Worm (Caenorhabditis elegans) whole organism, L2 larva: ENCODE data around the gene F10E9.5.

Experiments used
- C34F6.9 ChIP-seq: fragments of 150-350 bp; optimal IDR thresholded peaks from 2 replicates; lab custom pipeline; 2014; ENCODE audit warnings: missing biosample characterization, missing genetic modification characterization
- F13H6.1 ChIP-seq: sonication (generic microtip); optimal IDR thresholded peaks from 2 replicates; lab custom pipeline; 2016; ENCODE audit warnings: missing genetic modification characterization, missing compliant biosample characterization
- R02D3.7 ChIP-seq: fragments of 150-350 bp; optimal IDR thresholded peaks from 2 replicates; lab custom pipeline; 2014; ENCODE audit warnings: missing biosample characterization, missing genetic modification characterization
- Y55F3AM.14 ChIP-seq: fragments of 200-800 bp; sonication (Bioruptor generic); optimal IDR thresholded peaks from 2 replicates; lab custom pipeline; 2018; ENCODE audit warnings: mild to moderate bottlenecking, missing genetic modification characterization, missing compliant biosample characterization
- ZK546.5 ChIP-seq: sonication (generic microtip); optimal IDR thresholded peaks from 2 replicates; lab custom pipeline; 2017; ENCODE audit warnings: missing biosample characterization, missing genetic modification characterization
- alr-1 ChIP-seq: fragments of 150-350 bp; optimal IDR thresholded peaks from 2 replicates; lab custom pipeline; 2014; ENCODE audit warnings: missing biosample characterization, missing genetic modification characterization
- aly-2 ChIP-seq: fragments of 150-350 bp; optimal IDR thresholded peaks from 2 replicates; lab custom pipeline; 2014; ENCODE audit warnings: missing biosample characterization, missing genetic modification characterization
- blmp-1 ChIP-seq: sonication (generic microtip); optimal IDR thresholded peaks from 2 replicates; lab custom pipeline; 2017; ENCODE audit warnings: missing genetic modification characterization, mild to moderate bottlenecking, missing compliant biosample characterization, antibody characterized with exemption, moderate library complexity; ENCODE audit not compliant: insufficient read depth
- ceh-16 ChIP-seq: fragments of 150-350 bp; optimal IDR thresholded peaks from 2 replicates; lab custom pipeline; 2014; ENCODE audit warnings: missing biosample characterization, missing genetic modification characterization
- crh-2 ChIP-seq: sonication (generic microtip); optimal IDR thresholded peaks from 2 replicates; lab custom pipeline; 2017; ENCODE audit warnings: missing biosample characterization, missing genetic modification characterization
- elt-3 ChIP-seq: sonication (generic microtip); optimal IDR thresholded peaks from 2 replicates; lab custom pipeline; 2017; ENCODE audit warnings: missing biosample characterization, missing genetic modification characterization
- lin-11 ChIP-seq: fragments of 150-350 bp; sonication (generic microtip); optimal IDR thresholded peaks from 2 replicates; lab custom pipeline; 2014; ENCODE audit warnings: missing biosample characterization, missing genetic modification characterization, inconsistent platforms, mixed read lengths
- lin-13 ChIP-seq: fragments of 150-350 bp; optimal IDR thresholded peaks from 2 replicates; lab custom pipeline; 2014; ENCODE audit warnings: missing biosample characterization, missing genetic modification reagents, missing genetic modification characterization
- lin-39 ChIP-seq: fragments of 150-350 bp; optimal IDR thresholded peaks from 2 replicates; lab custom pipeline; 2014; ENCODE audit warnings: missing biosample characterization, missing genetic modification reagents, missing genetic modification characterization
- lsy-2 ChIP-seq, 2 experiments: fragments of 150-350 bp in 1 of 2; sonication (generic microtip) in 1 of 2; optimal IDR thresholded peaks; 2 replicates each; lab custom pipeline; 2014 to 2017; ENCODE audit warnings: missing biosample characterization in 2 of 2, missing genetic modification characterization in 2 of 2
- mab-5 ChIP-seq: fragments of 150-350 bp; optimal IDR thresholded peaks from 2 replicates; lab custom pipeline; 2014; ENCODE audit warnings: missing biosample characterization, missing genetic modification characterization
- mbf-1 ChIP-seq: sonication (generic microtip); optimal IDR thresholded peaks from 2 replicates; lab custom pipeline; 2017; ENCODE audit warnings: missing biosample characterization, missing genetic modification characterization
- mdl-1 ChIP-seq, 2 experiments: fragments of 150-350 bp in 1 of 2; sonication (generic microtip) in 1 of 2; optimal IDR thresholded peaks; 2 replicates each; lab custom pipeline; 2017; ENCODE audit warnings: missing biosample characterization in 2 of 2, missing genetic modification characterization in 2 of 2
- nhr-10 ChIP-seq: sonication (generic microtip); optimal IDR thresholded peaks from 2 replicates; lab custom pipeline; 2017; ENCODE audit warnings: missing biosample characterization, missing genetic modification characterization
- nhr-11 ChIP-seq: fragments of 150-350 bp; optimal IDR thresholded peaks from 2 replicates; lab custom pipeline; 2014; ENCODE audit warnings: missing biosample characterization, missing genetic modification characterization
- nhr-21 ChIP-seq: fragments of 150-350 bp; optimal IDR thresholded peaks from 2 replicates; lab custom pipeline; 2014; ENCODE audit warnings: missing biosample characterization, missing genetic modification characterization
- nhr-23 ChIP-seq: fragments of 150-350 bp; optimal IDR thresholded peaks from 2 replicates; lab custom pipeline; 2014; ENCODE audit warnings: missing biosample characterization, missing genetic modification reagents, missing genetic modification characterization
- nhr-25 ChIP-seq: fragments of 150-350 bp; sonication (generic microtip); optimal IDR thresholded peaks from 3 replicates; lab custom pipeline; 2014; ENCODE audit warnings: missing biosample characterization, missing genetic modification characterization
- nhr-6 ChIP-seq: fragments of 150-350 bp; optimal IDR thresholded peaks from 2 replicates; lab custom pipeline; 2014; ENCODE audit warnings: missing biosample characterization, missing genetic modification characterization
- nhr-77 ChIP-seq: fragments of 150-350 bp; optimal IDR thresholded peaks from 2 replicates; lab custom pipeline; 2014; ENCODE audit warnings: missing biosample characterization, missing genetic modification characterization
- peb-1 ChIP-seq: fragments of 150-350 bp; optimal IDR thresholded peaks from 2 replicates; lab custom pipeline; 2014; ENCODE audit warnings: missing biosample characterization, missing genetic modification characterization
- sem-4 ChIP-seq: fragments of 150-350 bp; optimal IDR thresholded peaks from 2 replicates; lab custom pipeline; 2014; ENCODE audit warnings: missing biosample characterization, missing genetic modification reagents, missing genetic modification characterization
- sma-9 ChIP-seq, 2 experiments: fragments of 150-350 bp in 1 of 2; sonication (generic microtip) in 1 of 2; optimal IDR thresholded peaks; 2 replicates each; lab custom pipeline; 2014 to 2016; ENCODE audit warnings: missing genetic modification characterization in 2 of 2, mild to moderate bottlenecking in 1 of 2, missing biosample characterization in 1 of 2, missing compliant biosample characterization in 1 of 2, missing genetic modification reagents in 1 of 2, moderate library complexity in 1 of 2
- unc-39 ChIP-seq: fragments of 150-350 bp; optimal IDR thresholded peaks from 2 replicates; lab custom pipeline; 2014; ENCODE audit warnings: missing biosample characterization, missing genetic modification characterization
- unc-62 ChIP-seq: fragments of 150-350 bp; optimal IDR thresholded peaks from 2 replicates; lab custom pipeline; 2014; ENCODE audit warnings: missing biosample characterization, missing genetic modification reagents, missing genetic modification characterization
- zag-1 ChIP-seq: fragments of 150-350 bp; optimal IDR thresholded peaks from 2 replicates; lab custom pipeline; 2014; ENCODE audit warnings: missing biosample characterization, missing genetic modification characterization
- ztf-1 ChIP-seq: fragments of 200-800 bp; sonication (Bioruptor generic); conservative IDR thresholded peaks from 2 replicates; pipeline ENCODE4 v1.3.6; 2022; ENCODE audit warnings: missing genetic modification characterization, missing compliant biosample characterization
- ztf-4 ChIP-seq: fragments of 150-350 bp; optimal IDR thresholded peaks from 2 replicates; lab custom pipeline; 2014; ENCODE audit warnings: missing biosample characterization, missing genetic modification characterization

The F10E9.5 gene

DNA sequence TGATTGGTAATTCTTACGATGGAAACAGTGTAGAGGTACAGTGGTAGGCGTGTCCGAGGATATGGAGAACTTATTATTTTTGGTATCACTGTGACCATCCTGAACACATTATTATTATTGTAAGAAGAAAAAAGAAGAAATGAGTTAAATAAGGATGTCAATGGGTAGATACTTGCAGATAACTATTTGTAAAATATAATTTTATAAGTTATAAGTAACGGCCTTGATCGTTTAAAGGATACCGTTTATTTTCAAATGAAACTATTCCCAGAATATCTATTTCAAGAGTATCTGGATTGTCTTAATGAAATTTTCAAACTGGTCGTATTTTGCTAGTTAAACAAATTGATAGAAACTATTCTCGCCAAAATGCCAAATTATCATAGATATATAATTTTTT, 12.8 kb downstream of the F10E9.5 start, which contains the start of gene F10E9.10:
Gene F10E9.10, minus strand, starts transcription at position 101 of the 400 bp plus-strand sequence.
- TF ChIP-seq F13H6.1 (no peak), nhr-21 (tag; lab: Kevin White, UChicago) (no peak), aly-2 (tag; lab: Kevin White, UChicago) (no peak), ztf-4 (tag; lab: Kevin White, UChicago) (no peak), nhr-77 (tag; lab: Kevin White, UChicago) (no peak), lsy-2 (tag; optimal IDR thresholded peaks at IDR 0.05; lab: Kevin White, UChicago) (no peak)

DNA sequence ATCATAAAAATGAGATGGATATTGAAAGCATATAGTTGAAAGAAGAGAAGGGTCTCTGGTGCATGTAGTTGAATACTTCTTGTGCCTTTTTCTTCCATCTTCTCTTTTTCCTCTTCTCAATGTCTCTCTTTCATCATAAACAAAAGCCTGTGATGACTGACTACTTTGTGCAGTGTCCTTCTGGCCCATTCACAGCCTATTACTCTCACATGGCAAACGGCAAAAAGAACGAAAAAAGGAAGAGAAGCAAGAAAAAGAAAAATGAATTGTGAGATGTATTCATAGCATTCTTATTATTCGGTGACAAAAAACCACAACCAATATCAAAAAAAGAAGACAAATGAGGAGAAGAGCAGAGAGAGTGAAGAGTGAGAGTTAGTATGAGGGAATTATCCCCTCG, 13.8 kb downstream of the F10E9.5 start:
- peak; percentile 51 for TF ChIP-seq zag-1
- TF ChIP-seq lin-11: no peak
- no peak for TF ChIP-seq ZK546.5 (tag; lab: Kevin White, UChicago)
- no peak for TF ChIP-seq nhr-11 (tag; lab: Kevin White, UChicago)
- no peak for TF ChIP-seq peb-1 (tag; lab: Kevin White, UChicago)
- peak; percentile 7 for TF ChIP-seq crh-2
- TF ChIP-seq Y55F3AM.14 (GFP tag; lab: Kevin White, UChicago): no peak
- TF ChIP-seq lsy-2 (tag; optimal IDR thresholded peaks at IDR 0.05; lab: Kevin White, UChicago): peak in 1 of 2 experiments; percentile 17
- TF ChIP-seq mab-5: no peak

DNA sequence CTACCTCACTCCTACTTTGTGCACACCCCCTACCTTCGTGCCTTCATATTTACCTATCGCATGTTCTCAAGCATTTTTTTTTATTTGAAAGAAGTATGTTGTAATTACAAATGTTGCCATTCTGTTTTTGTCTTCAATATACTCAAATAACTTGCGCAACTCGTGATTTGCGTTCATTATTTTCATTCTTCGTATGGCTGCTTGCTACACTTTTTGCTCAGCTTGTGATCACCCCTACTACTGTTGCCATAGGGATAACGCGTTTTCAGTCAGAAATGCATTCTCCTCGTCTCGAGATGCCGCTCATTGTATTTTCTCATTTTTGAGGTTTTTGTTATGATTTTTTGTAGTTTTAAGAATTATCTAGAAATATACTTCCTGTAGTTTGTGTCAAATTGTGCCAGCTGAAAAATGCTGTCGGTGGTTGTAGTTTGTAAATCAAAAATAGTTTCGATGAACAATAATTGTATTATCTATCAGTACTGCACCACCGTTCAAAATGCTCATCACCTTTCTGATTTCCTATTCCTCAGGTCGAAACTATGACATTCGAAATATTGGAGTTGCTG, 15.3 kb downstream of the F10E9.5 start, which contains the start of gene F10E9.1:
Gene F10E9.1, plus strand, starts transcription at position 519 of the 569 bp plus-strand sequence.
- TF ChIP-seq sma-9 (GFP tag; optimal IDR thresholded peaks at IDR 0.05; lab: Kevin White, UChicago): no peak
- TF ChIP-seq sma-9 (tag; optimal IDR thresholded peaks at IDR 0.05; lab: Kevin White, UChicago): no peak
- no peak for TF ChIP-seq nhr-6 (tag; lab: Kevin White, UChicago)
- TF ChIP-seq aly-2 (tag; lab: Kevin White, UChicago): no peak
- no peak for TF ChIP-seq ceh-16
- no peak for TF ChIP-seq lin-13 (GFP tag; lab: Kevin White, UChicago)
- peak; percentile 14 for TF ChIP-seq C34F6.9 (tag; lab: Kevin White, UChicago)
- TF ChIP-seq unc-62: no peak
- no peak for TF ChIP-seq nhr-10 (tag; lab: Kevin White, UChicago)
- no peak for TF ChIP-seq nhr-77 (tag; lab: Kevin White, UChicago)
- TF ChIP-seq sem-4 (tag; lab: Kevin White, UChicago): no peak
- TF ChIP-seq mbf-1 (tag; lab: Kevin White, UChicago): no peak
- no peak for TF ChIP-seq unc-39 (tag; lab: Kevin White, UChicago)
- TF ChIP-seq mdl-1 (tag; optimal IDR thresholded peaks at IDR 0.05; lab: Kevin White, UChicago): no peak
- peak; percentile 29 for TF ChIP-seq lin-11
- TF ChIP-seq ZK546.5 (tag; lab: Kevin White, UChicago): no peak
- no peak for TF ChIP-seq zag-1
- TF ChIP-seq nhr-23 (tag; lab: Kevin White, UChicago): no peak
- no peak for TF ChIP-seq alr-1 (tag; lab: Kevin White, UChicago)
- TF ChIP-seq nhr-21 (tag; lab: Kevin White, UChicago): peak; percentile 21
- TF ChIP-seq nhr-25 (tag; lab: Kevin White, UChicago): no peak
- no peak for TF ChIP-seq R02D3.7
- peak in 1 of 2 experiments; percentile 32 for TF ChIP-seq lsy-2 (tag; optimal IDR thresholded peaks at IDR 0.05; lab: Kevin White, UChicago)

DNA sequence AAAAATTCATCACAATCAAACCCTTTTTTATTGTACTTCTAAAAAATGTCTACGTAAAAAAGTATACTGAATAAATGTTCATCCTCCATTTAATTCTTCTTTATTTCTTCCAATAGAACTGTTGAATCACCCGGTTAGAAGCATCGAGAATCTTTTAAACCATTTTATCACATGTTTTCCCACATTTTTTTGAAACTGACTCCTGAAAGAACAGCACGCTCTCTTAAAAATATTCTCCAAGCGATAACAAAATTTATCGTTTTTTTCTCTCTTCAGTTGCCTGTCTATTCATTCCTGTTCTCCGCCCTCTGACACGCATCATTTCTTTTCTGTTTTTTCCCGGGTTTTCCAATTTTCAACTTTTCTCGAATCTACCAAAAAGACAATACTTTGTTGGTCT, 17.0 kb downstream of the F10E9.5 start, which contains the start of gene F10E9.12:
Gene F10E9.12, plus strand, starts transcription at position 131 of the 400 bp plus-strand sequence.
- TF ChIP-seq ztf-1 (GFP tag; lab: Robert Waterston, UW): no peak
- TF ChIP-seq elt-3: no peak
- no peak for TF ChIP-seq blmp-1 (tag; lab: Kevin White, UChicago)
- no peak for TF ChIP-seq ZK546.5 (tag; lab: Kevin White, UChicago)
- no peak for TF ChIP-seq lin-39
